Worm (Caenorhabditis elegans) whole organism, L1 larva: ENCODE measurements around the gene msp-63.
A peak's percentile ranks its signal among the peaks of the same experiment; 100 is the strongest.

ENCODE experiments used
- C04F5.9 ChIP-seq: sonication (generic microtip); optimal IDR thresholded peaks from 2 replicates; lab custom pipeline; 2016; ENCODE audit warnings: missing genetic modification characterization, missing compliant biosample characterization
- C34B4.2 ChIP-seq: sonication (generic microtip); optimal IDR thresholded peaks from 2 replicates; lab custom pipeline; 2017; ENCODE audit warnings: mild to moderate bottlenecking, missing genetic modification characterization, missing compliant biosample characterization
- alr-1 ChIP-seq: fragments of 200-800 bp; sonication (Bioruptor generic); optimal IDR thresholded peaks from 2 replicates; lab custom pipeline; 2018; ENCODE audit warnings: borderline replicate concordance, mild to moderate bottlenecking, missing genetic modification characterization, missing compliant biosample characterization
- aly-2 ChIP-seq: fragments of 150-350 bp; optimal IDR thresholded peaks from 2 replicates; lab custom pipeline; 2014; ENCODE audit warnings: missing biosample characterization, missing genetic modification characterization
- ama-1 ChIP-seq: fragments of 150-350 bp; optimal IDR thresholded peaks from 2 replicates; lab custom pipeline; 2014
- dsc-1 ChIP-seq: sonication (generic microtip); optimal IDR thresholded peaks from 2 replicates; lab custom pipeline; 2016; ENCODE audit warnings: mild to moderate bottlenecking, missing genetic modification characterization, missing compliant biosample characterization
- efl-1 ChIP-seq, 4 experiments: fragments of 150-350 bp; optimal IDR thresholded peaks in 3 of 4; peaks in 1 of 4; 1 replicate in 1 of 4; 2 replicates in 3 of 4; lab custom pipeline; 2014; ENCODE audit warnings: missing biosample characterization in 2 of 4, missing genetic modification characterization in 2 of 4, missing genetic modification reagents in 2 of 4
- egl-27 ChIP-seq, 2 experiments: fragments of 150-350 bp in 1 of 2; sonication (generic microtip); optimal IDR thresholded peaks; 3 replicates each; lab custom pipeline; 2017 to 2018; ENCODE audit warnings: missing biosample characterization in 2 of 2, missing genetic modification characterization in 2 of 2, missing genetic modification reagents in 2 of 2
- elt-2 ChIP-seq: sonication (generic microtip); optimal IDR thresholded peaks from 2 replicates; lab custom pipeline; 2016; ENCODE audit warnings: missing genetic modification characterization, mild to moderate bottlenecking, inconsistent platforms, missing compliant biosample characterization, missing genetic modification reagents
- elt-3 ChIP-seq, 6 experiments: fragments of 150-350 bp in 1 of 6; sonication (generic microtip); optimal IDR thresholded peaks; 2 replicates each; lab custom pipeline; 2017 to 2018; ENCODE audit warnings: missing biosample characterization in 6 of 6, missing genetic modification characterization in 6 of 6, inconsistent platforms in 1 of 6
- fkh-10 ChIP-seq: sonication (generic microtip); optimal IDR thresholded peaks from 2 replicates; lab custom pipeline; 2017; ENCODE audit warnings: missing biosample characterization, missing genetic modification reagents, missing genetic modification characterization
- fkh-8 ChIP-seq: sonication (generic microtip); optimal IDR thresholded peaks from 2 replicates; lab custom pipeline; 2016; ENCODE audit warnings: mild to moderate bottlenecking, missing genetic modification characterization, missing compliant biosample characterization
- fos-1 ChIP-seq: fragments of 150-350 bp; optimal IDR thresholded peaks from 2 replicates; lab custom pipeline; 2014; ENCODE audit warnings: missing biosample characterization, missing genetic modification characterization
- grh-1 ChIP-seq: fragments of 200-800 bp; sonication (Bioruptor generic); IDR thresholded peaks from 2 replicates; pipeline ENCODE4 v1.3.6; 2022; ENCODE audit warnings: missing genetic modification reagents, missing genetic modification characterization, missing compliant biosample characterization
- hlh-4 ChIP-seq: sonication (generic microtip); optimal IDR thresholded peaks from 2 replicates; lab custom pipeline; 2016; ENCODE audit warnings: mild to moderate bottlenecking, missing genetic modification characterization, missing compliant biosample characterization
- hpl-2 ChIP-seq: fragments of 150-350 bp; optimal IDR thresholded peaks from 2 replicates; lab custom pipeline; 2014; ENCODE audit warnings: missing biosample characterization, missing genetic modification reagents, missing genetic modification characterization
- lin-13 ChIP-seq: fragments of 150-350 bp; optimal IDR thresholded peaks from 2 replicates; lab custom pipeline; 2014; ENCODE audit warnings: missing biosample characterization, missing genetic modification reagents, missing genetic modification characterization
- lin-15B ChIP-seq: fragments of 150-350 bp; sonication (generic microtip); optimal IDR thresholded peaks from 3 replicates; lab custom pipeline; 2014; ENCODE audit warnings: missing biosample characterization, missing genetic modification characterization
- lir-3 ChIP-seq: sonication (generic microtip); optimal IDR thresholded peaks from 2 replicates; lab custom pipeline; 2016; ENCODE audit warnings: mild to moderate bottlenecking, missing genetic modification characterization, moderate library complexity, missing compliant biosample characterization; ENCODE audit not compliant: poor library complexity
- lsy-2 ChIP-seq, 2 experiments: fragments of 150-350 bp; optimal IDR thresholded peaks; 2 replicates each; lab custom pipeline; 2014; ENCODE audit warnings: missing biosample characterization in 2 of 2, missing genetic modification characterization in 2 of 2
- mep-1 ChIP-seq: fragments of 150-350 bp; optimal IDR thresholded peaks from 2 replicates; lab custom pipeline; 2014; ENCODE audit warnings: missing biosample characterization, missing genetic modification characterization
- nhr-11 ChIP-seq: fragments of 150-350 bp; optimal IDR thresholded peaks from 2 replicates; lab custom pipeline; 2014; ENCODE audit warnings: missing biosample characterization, missing genetic modification characterization
- nhr-47 ChIP-seq: sonication (generic microtip); optimal IDR thresholded peaks from 2 replicates; lab custom pipeline; 2016; ENCODE audit warnings: mild to moderate bottlenecking, missing genetic modification characterization, moderate library complexity, missing compliant biosample characterization
- nhr-76 ChIP-seq: sonication (generic microtip); optimal IDR thresholded peaks from 2 replicates; lab custom pipeline; 2017; ENCODE audit warnings: missing biosample characterization, missing genetic modification characterization
- nhr-84 ChIP-seq: sonication (generic microtip); optimal IDR thresholded peaks from 2 replicates; lab custom pipeline; 2017; ENCODE audit warnings: missing biosample characterization, missing genetic modification characterization
- nhr-90 ChIP-seq: sonication (generic microtip); optimal IDR thresholded peaks from 2 replicates; lab custom pipeline; 2016; ENCODE audit warnings: mild to moderate bottlenecking, missing genetic modification characterization, missing compliant biosample characterization; ENCODE audit not compliant: poor library complexity
- pag-3 ChIP-seq: sonication (generic microtip); optimal IDR thresholded peaks from 2 replicates; lab custom pipeline; 2017; ENCODE audit warnings: missing genetic modification characterization, mild to moderate bottlenecking, missing compliant biosample characterization, antibody characterized with exemption, borderline replicate concordance; ENCODE audit not compliant: insufficient read depth
- pqm-1 ChIP-seq: sonication (generic microtip); optimal IDR thresholded peaks from 3 replicates; lab custom pipeline; 2017; ENCODE audit warnings: missing biosample characterization, missing genetic modification characterization
- snpc-4 ChIP-seq: fragments of 150-350 bp; optimal IDR thresholded peaks from 2 replicates; lab custom pipeline; 2014; ENCODE audit warnings: missing biosample characterization, missing genetic modification characterization
- sptf-1 ChIP-seq: fragments of 150-350 bp; optimal IDR thresholded peaks from 2 replicates; lab custom pipeline; 2014; ENCODE audit warnings: missing biosample characterization, missing genetic modification characterization
- vab-15 ChIP-seq: sonication (generic microtip); optimal IDR thresholded peaks from 2 replicates; lab custom pipeline; 2017; ENCODE audit warnings: missing genotype, mild to moderate bottlenecking, missing genetic modification characterization, missing compliant biosample characterization
- xbp-1 ChIP-seq: sonication (generic microtip); optimal IDR thresholded peaks from 2 replicates; lab custom pipeline; 2016; ENCODE audit warnings: missing genetic modification characterization, missing compliant biosample characterization
- zag-1 ChIP-seq: fragments of 150-350 bp; optimal IDR thresholded peaks from 2 replicates; lab custom pipeline; 2014; ENCODE audit warnings: missing biosample characterization, missing genetic modification characterization
- zip-4 ChIP-seq: fragments of 200-800 bp; sonication (Bioruptor generic); optimal IDR thresholded peaks from 2 replicates; lab custom pipeline; 2018; ENCODE audit warnings: mild to moderate bottlenecking, missing genetic modification characterization, moderate library complexity, missing compliant biosample characterization
- ztf-4 ChIP-seq: fragments of 150-350 bp; optimal IDR thresholded peaks from 2 replicates; lab custom pipeline; 2014; ENCODE audit warnings: missing biosample characterization, missing genetic modification characterization

Gene msp-63

ce11 chrII:5805303-5805702 lies 8.1 kb upstream of the msp-63 start, which contains the start of gene K05F1.10:
Gene K05F1.10, minus strand, starts transcription at chrII:5805473.
- TF ChIP-seq lsy-2 (tag; optimal IDR thresholded peaks at IDR 0.05; lab: Kevin White, UChicago) (no peak), pqm-1 (no peak), fkh-10 (GFP tag; lab: Kevin White, UChicago) (no peak), dsc-1 (tag; lab: Kevin White, UChicago) (no peak), elt-2 (tag; lab: Kevin White, UChicago) (peak; percentile 64), nhr-84 (no peak), nhr-76 (tag; lab: Kevin White, UChicago) (no peak), efl-1 (optimal IDR thresholded peaks at IDR 0.05; lab: Kevin White, UChicago) (no peak), efl-1 (GFP tag; optimal IDR thresholded peaks at IDR 0.05 in 1 of 2; lab: Kevin White, UChicago) (peak in 1 of 2 experiments; percentile 51), nhr-90 (no peak)

ce11 chrII:5804288-5804687 lies 7.0 kb upstream of the msp-63 start:
- TF ChIP-seq nhr-76 (tag; lab: Kevin White, UChicago), result no peak
- no peak for TF ChIP-seq ztf-4 (tag; lab: Kevin White, UChicago)
- TF ChIP-seq mep-1 (tag; lab: Kevin White, UChicago), result no peak
- no peak for TF ChIP-seq elt-3 (tag; optimal IDR thresholded peaks at IDR 0.05; lab: Kevin White, UChicago)
- no peak for TF ChIP-seq dsc-1 (tag; lab: Kevin White, UChicago)
- no peak for TF ChIP-seq zag-1 (tag; lab: Kevin White, UChicago)
- no peak for TF ChIP-seq vab-15
- TF ChIP-seq egl-27 (tag; optimal IDR thresholded peaks at IDR 0.05; lab: Kevin White, UChicago), result no peak
- no peak for TF ChIP-seq grh-1 (GFP tag; lab: Robert Waterston, UW)
- TF ChIP-seq aly-2 (tag; lab: Kevin White, UChicago), result no peak
- TF ChIP-seq xbp-1, result no peak
- TF ChIP-seq pqm-1, result no peak

ce11 chrII:5801075-5801474 lies 3.8 kb upstream of the msp-63 start, which contains the start of the genes K05F1.9 and K05F1.1:
Gene K05F1.9, minus strand, starts transcription at chrII:5801175.
Gene K05F1.1, plus strand, starts transcription at chrII:5801382.
- TF ChIP-seq snpc-4 (tag; lab: Kevin White, UChicago), result no peak

ce11 chrII:5799553-5799952 lies 2.3 kb upstream of the msp-63 start, which contains the start of gene K05F1.8:
Gene K05F1.8, minus strand, starts transcription at chrII:5799653.
- TF ChIP-seq zip-4 (GFP tag; lab: Kevin White, UChicago) (no peak), nhr-47 (tag; lab: Kevin White, UChicago) (no peak), sptf-1 (no peak), fkh-8 (no peak), C34B4.2 (no peak), hpl-2 (no peak), lin-13 (no peak), xbp-1 (no peak), pag-3 (tag; lab: Kevin White, UChicago) (no peak), grh-1 (GFP tag; lab: Robert Waterston, UW) (no peak), lin-15B (tag; lab: Kevin White, UChicago) (no peak)
- TF ChIP-seq, all 84 proteins: peak for 0

ce11 chrII:5794195-5794594 lies 3.1 kb downstream of the msp-63 start, which contains the start of gene acdh-8:
Gene acdh-8, plus strand, starts transcription at chrII:5794495.
- TF ChIP-seq nhr-11 (no peak), alr-1 (no peak), lsy-2 (tag; optimal IDR thresholded peaks at IDR 0.05; lab: Kevin White, UChicago) (no peak), C04F5.9 (tag; lab: Kevin White, UChicago) (no peak), ama-1 (lab: Kevin White, UChicago) (no peak), fos-1 (tag; lab: Kevin White, UChicago) (no peak), lir-3 (tag; lab: Kevin White, UChicago) (no peak), hlh-4 (tag; lab: Kevin White, UChicago) (no peak)
